Worm (Caenorhabditis elegans) whole organism, young adult: ENCODE measurements around the gene F22B7.9.

Experiments used
- B0336.3 ChIP-seq: fragments of 200-800 bp; sonication (Bioruptor generic); IDR thresholded peaks from 2 replicates; pipeline ENCODE4 v1.3.6; 2022; ENCODE audit warnings: missing genetic modification characterization, missing compliant biosample characterization
- F10E7.11 ChIP-seq: sonication (generic microtip); optimal IDR thresholded peaks from 2 replicates; lab custom pipeline; 2017; ENCODE audit warnings: mild to moderate bottlenecking, missing genetic modification characterization, moderate library complexity, missing compliant biosample characterization
- F33H1.4 ChIP-seq: fragments of 200-800 bp; sonication (Bioruptor generic); IDR thresholded peaks from 2 replicates; pipeline ENCODE4 v1.3.6; 2022; ENCODE audit warnings: missing genetic modification reagents, missing genetic modification characterization, missing compliant biosample characterization
- F49E8.2 ChIP-seq: sonication (generic microtip); optimal IDR thresholded peaks from 3 replicates; lab custom pipeline; 2017; ENCODE audit warnings: missing genetic modification characterization, mild to moderate bottlenecking, missing compliant biosample characterization, antibody characterized with exemption, moderate library complexity; ENCODE audit not compliant: insufficient read depth
- F52B5.7 ChIP-seq: sonication (generic microtip); optimal IDR thresholded peaks from 2 replicates; lab custom pipeline; 2016; ENCODE audit warnings: mild to moderate bottlenecking, missing genetic modification characterization, missing compliant biosample characterization
- F55B11.4 ChIP-seq: sonication (generic microtip); optimal IDR thresholded peaks from 2 replicates; lab custom pipeline; 2016; ENCODE audit warnings: missing compliant biosample characterization, missing genetic modification characterization, borderline replicate concordance; ENCODE audit not compliant: insufficient read depth
- F57C9.4 ChIP-seq: sonication (generic microtip); optimal IDR thresholded peaks from 2 replicates; lab custom pipeline; 2017; ENCODE audit warnings: mild to moderate bottlenecking, missing genetic modification characterization, missing compliant biosample characterization
- Y56A3A.18 ChIP-seq: fragments of 200-800 bp; sonication (Bioruptor generic); IDR thresholded peaks from 2 replicates; pipeline ENCODE4 v1.3.6; 2022; ENCODE audit warnings: missing genetic modification reagents, missing genetic modification characterization, missing compliant biosample characterization
- Y79H2A.3 ChIP-seq: fragments of 200-800 bp; sonication (Bioruptor generic); conservative IDR thresholded peaks from 2 replicates; pipeline ENCODE4 v1.3.6; 2022; ENCODE audit warnings: missing genetic modification reagents, missing genetic modification characterization, missing compliant biosample characterization
- Y95B8A.8 ChIP-seq: fragments of 200-800 bp; sonication (Bioruptor generic); IDR thresholded peaks from 2 replicates; pipeline ENCODE4 v1.3.6; 2022; ENCODE audit warnings: missing genetic modification reagents, missing genetic modification characterization, missing compliant biosample characterization
- ama-1 ChIP-seq, 3 experiments: fragments of 150-350 bp in 1 of 3; sonication (generic microtip) in 2 of 3; optimal IDR thresholded peaks; 2 replicates each; lab custom pipeline; 2014 to 2018; ENCODE audit warnings: missing biosample characterization in 2 of 3, missing genetic modification characterization in 2 of 3, missing genetic modification reagents in 2 of 3
- aptf-2 ChIP-seq: fragments of 200-800 bp; sonication (Bioruptor generic); conservative IDR thresholded peaks from 2 replicates; pipeline ENCODE4 v1.3.6; 2022; ENCODE audit warnings: missing genetic modification reagents, missing genetic modification characterization, missing compliant biosample characterization
- atf-7 ChIP-seq: sonication (generic microtip); optimal IDR thresholded peaks from 2 replicates; lab custom pipeline; 2017; ENCODE audit warnings: mild to moderate bottlenecking, missing genetic modification characterization, missing compliant biosample characterization
- attf-6 ChIP-seq: fragments of 200-800 bp; sonication (Bioruptor generic); IDR thresholded peaks from 2 replicates; pipeline ENCODE4 v1.3.6; 2022; ENCODE audit warnings: missing genetic modification reagents, missing genetic modification characterization, missing compliant biosample characterization
- ccch-3 ChIP-seq: fragments of 200-800 bp; sonication (Bioruptor generic); optimal IDR thresholded peaks from 2 replicates; lab custom pipeline; 2018; ENCODE audit warnings: mild to moderate bottlenecking, missing genetic modification characterization, missing compliant biosample characterization
- ceh-100 ChIP-seq: fragments of 200-800 bp; sonication (Bioruptor generic); IDR thresholded peaks from 2 replicates; pipeline ENCODE4 v1.3.6; 2022; ENCODE audit warnings: missing genetic modification reagents, missing genetic modification characterization, missing compliant biosample characterization
- ceh-91 ChIP-seq: fragments of 200-800 bp; sonication (Bioruptor generic); IDR thresholded peaks from 2 replicates; pipeline ENCODE4 v1.3.6; 2022; ENCODE audit warnings: missing genetic modification reagents, missing genetic modification characterization, missing compliant biosample characterization
- die-1 ChIP-seq: sonication (generic microtip); optimal IDR thresholded peaks from 2 replicates; lab custom pipeline; 2016; ENCODE audit warnings: missing genotype, mild to moderate bottlenecking, missing genetic modification characterization, missing compliant biosample characterization
- dpff-1 ChIP-seq: sonication (generic microtip); optimal IDR thresholded peaks from 2 replicates; lab custom pipeline; 2017; ENCODE audit warnings: mild to moderate bottlenecking, missing genetic modification characterization, missing compliant biosample characterization
- hlh-26 ChIP-seq: fragments of 200-800 bp; sonication (Bioruptor generic); conservative IDR thresholded peaks from 2 replicates; pipeline ENCODE4 v1.3.6; 2022; ENCODE audit warnings: missing genetic modification reagents, missing genetic modification characterization, missing compliant biosample characterization
- hsf-1 ChIP-seq: fragments of 200-800 bp; sonication (Bioruptor generic); IDR thresholded peaks from 2 replicates; pipeline ENCODE4 v1.3.6; 2022; ENCODE audit warnings: missing genetic modification reagents, missing genetic modification characterization, missing compliant biosample characterization
- lag-1 ChIP-seq: fragments of 200-800 bp; sonication (Bioruptor generic); IDR thresholded peaks from 2 replicates; pipeline ENCODE4 v1.3.6; 2022; ENCODE audit warnings: missing genetic modification reagents, missing genetic modification characterization, missing compliant biosample characterization
- lsy-27 ChIP-seq: sonication (generic microtip); optimal IDR thresholded peaks from 2 replicates; lab custom pipeline; 2017; ENCODE audit warnings: missing genetic modification characterization, mild to moderate bottlenecking, missing compliant biosample characterization, antibody characterized with exemption, missing genotype, borderline replicate concordance; ENCODE audit not compliant: insufficient read depth
- madf-8 ChIP-seq: fragments of 200-800 bp; sonication (Bioruptor generic); conservative IDR thresholded peaks from 2 replicates; pipeline ENCODE4 v1.3.6; 2022; ENCODE audit warnings: missing genetic modification reagents, missing genetic modification characterization, missing compliant biosample characterization
- mes-4 ChIP-seq: sonication (generic microtip); optimal IDR thresholded peaks from 2 replicates; lab custom pipeline; 2016; ENCODE audit warnings: missing genotype, missing genetic modification characterization, missing compliant biosample characterization
- nhr-80 ChIP-seq: sonication (generic microtip); optimal IDR thresholded peaks from 2 replicates; lab custom pipeline; 2016; ENCODE audit warnings: missing genetic modification characterization, missing compliant biosample characterization
- rec-8 ChIP-seq, 2 experiments: sonication (generic microtip); optimal IDR thresholded peaks; 2 replicates each; lab custom pipeline; 2016; ENCODE audit warnings: mild to moderate bottlenecking in 2 of 2, missing genetic modification characterization in 2 of 2, missing genetic modification reagents in 2 of 2, missing genotype in 2 of 2, missing biosample characterization in 1 of 2, missing compliant biosample characterization in 1 of 2, moderate library complexity in 1 of 2
- repo-1 ChIP-seq: sonication (generic microtip); optimal IDR thresholded peaks from 2 replicates; lab custom pipeline; 2017; ENCODE audit warnings: mild to moderate bottlenecking, missing genetic modification characterization, missing compliant biosample characterization
- sea-2 ChIP-seq: fragments of 200-800 bp; sonication (Bioruptor generic); IDR thresholded peaks from 2 replicates; pipeline ENCODE4 v1.3.6; 2022; ENCODE audit warnings: missing genetic modification characterization, missing compliant biosample characterization
- snpc-1.1 ChIP-seq: sonication (generic microtip); optimal IDR thresholded peaks from 2 replicates; lab custom pipeline; 2017; ENCODE audit warnings: missing genetic modification characterization, mild to moderate bottlenecking, missing compliant biosample characterization, antibody characterized with exemption, moderate library complexity, missing genotype, missing genetic modification reagents; ENCODE audit not compliant: insufficient read depth
- snpc-1.3 ChIP-seq: sonication (generic microtip); optimal IDR thresholded peaks from 2 replicates; lab custom pipeline; 2017; ENCODE audit warnings: missing genetic modification characterization, mild to moderate bottlenecking, missing compliant biosample characterization, antibody characterized with exemption, moderate library complexity, missing genotype, missing genetic modification reagents; ENCODE audit not compliant: insufficient read depth
- snpc-3.4 ChIP-seq: sonication (generic microtip); optimal IDR thresholded peaks from 2 replicates; lab custom pipeline; 2017; ENCODE audit warnings: missing genetic modification characterization, mild to moderate bottlenecking, missing compliant biosample characterization, antibody characterized with exemption, moderate library complexity, missing genotype, missing genetic modification reagents
- snpc-4 ChIP-seq, 5 experiments: fragments of 150-350 bp in 1 of 5; sonication (generic microtip) in 4 of 5; optimal IDR thresholded peaks; 2 replicates each; lab custom pipeline; 2014 to 2018; ENCODE audit warnings: missing genetic modification characterization in 5 of 5, missing biosample characterization in 3 of 5, antibody characterized with exemption in 2 of 5, mild to moderate bottlenecking in 2 of 5, missing compliant biosample characterization in 2 of 5, missing genotype in 2 of 5, moderate library complexity in 2 of 5, missing genetic modification reagents in 1 of 5
- xnd-1 ChIP-seq: sonication (generic microtip); optimal IDR thresholded peaks from 2 replicates; lab custom pipeline; 2016; ENCODE audit warnings: missing genotype, missing genetic modification reagents, missing genetic modification characterization, missing compliant biosample characterization
- ztf-22 ChIP-seq: fragments of 200-800 bp; sonication (Bioruptor generic); optimal IDR thresholded peaks from 2 replicates; lab custom pipeline; 2018; ENCODE audit warnings: mild to moderate bottlenecking, missing genetic modification characterization, moderate library complexity, missing compliant biosample characterization
- ztf-25 ChIP-seq: fragments of 200-800 bp; sonication (Bioruptor generic); IDR thresholded peaks from 2 replicates; pipeline ENCODE4 v1.3.6; 2022; ENCODE audit warnings: missing genetic modification reagents, missing genetic modification characterization, missing compliant biosample characterization
- ztf-3 ChIP-seq: fragments of 200-800 bp; sonication (Bioruptor generic); optimal IDR thresholded peaks from 2 replicates; lab custom pipeline; 2018; ENCODE audit warnings: mild to moderate bottlenecking, missing genetic modification characterization, missing compliant biosample characterization

F22B7.9 gene

ce11 chrIII:8652922-8653321, 803 bp downstream of the F22B7.9 start (continued):
- TF ChIP-seq ceh-91 = no peak
- no peak for TF ChIP-seq F10E7.11 (tag; lab: Kevin White, UChicago)
- no peak for TF ChIP-seq ccch-3 (GFP tag; lab: Kevin White, UChicago)
- 0 out of 2 replicates have a peak, but pooled peaks have one; percentile 18 for TF ChIP-seq B0336.3 (GFP tag; lab: Robert Waterston, UW)
- TF ChIP-seq ceh-100 = no peak
- no peak for TF ChIP-seq F49E8.2 (tag; lab: Kevin White, UChicago)
- TF ChIP-seq F55B11.4 (tag; lab: Kevin White, UChicago) = no peak
- TF ChIP-seq atf-7 = no peak
- TF ChIP-seq snpc-4 (GFP tag; optimal IDR thresholded peaks at IDR 0.05; lab: Kevin White, UChicago) = no peak
- no peak for TF ChIP-seq snpc-4 (tag; optimal IDR thresholded peaks at IDR 0.05; lab: Kevin White, UChicago)
- no peak for TF ChIP-seq Y95B8A.8 (GFP tag; lab: Robert Waterston, UW)
- no peak for TF ChIP-seq F57C9.4 (tag; lab: Kevin White, UChicago)
- no peak for TF ChIP-seq aptf-2 (GFP tag; lab: Robert Waterston, UW)
- no peak for TF ChIP-seq dpff-1 (tag; lab: Kevin White, UChicago)
- no peak for TF ChIP-seq Y79H2A.3 (GFP tag; lab: Robert Waterston, UW)
- TF ChIP-seq F52B5.7 (tag; lab: Kevin White, UChicago) = peak; percentile 39
- TF ChIP-seq snpc-3.4 (tag; lab: Kevin White, UChicago) = peak; percentile 15
- no peak for TF ChIP-seq ztf-25 (GFP tag; lab: Robert Waterston, UW)
- TF ChIP-seq snpc-1.1 = peak; percentile 14
- TF ChIP-seq nhr-80 (tag; lab: Kevin White, UChicago) = no peak
- no peak for TF ChIP-seq xnd-1 (tag; lab: Kevin White, UChicago)
- no peak for TF ChIP-seq F33H1.4
- no peak for TF ChIP-seq ztf-3
- TF ChIP-seq rec-8 (tag; optimal IDR thresholded peaks at IDR 0.05; lab: Kevin White, UChicago) = no peak
- no peak for TF ChIP-seq lsy-27 (tag; lab: Kevin White, UChicago)
- no peak for TF ChIP-seq hsf-1 (GFP tag; lab: Robert Waterston, UW)
- no peak for TF ChIP-seq lag-1
- no peak for TF ChIP-seq attf-6 (GFP tag; lab: Robert Waterston, UW)
- TF ChIP-seq Y56A3A.18 (GFP tag; lab: Robert Waterston, UW) = 0 out of 2 replicates have a peak, but pooled peaks have one; percentile 58

ce11 chrIII:8652112-8652694, 1.5 kb downstream of the F22B7.9 start:
- TF ChIP-seq F57C9.4 (tag; lab: Kevin White, UChicago) = no peak
- no peak for TF ChIP-seq ccch-3 (GFP tag; lab: Kevin White, UChicago)
- TF ChIP-seq hlh-26 (GFP tag; lab: Robert Waterston, UW) = no peak
- no peak for TF ChIP-seq snpc-1.3 (tag; lab: Kevin White, UChicago)
- no peak for TF ChIP-seq hsf-1 (GFP tag; lab: Robert Waterston, UW)
- no peak for TF ChIP-seq ztf-22 (GFP tag; lab: Kevin White, UChicago)
- no peak for TF ChIP-seq madf-8 (GFP tag; lab: Robert Waterston, UW)
- TF ChIP-seq snpc-4 (GFP tag; optimal IDR thresholded peaks at IDR 0.05; lab: Kevin White, UChicago) = no peak
- TF ChIP-seq snpc-4 (tag; optimal IDR thresholded peaks at IDR 0.05; lab: Kevin White, UChicago) = no peak
- no peak for TF ChIP-seq mes-4 (tag; lab: Kevin White, UChicago)
- TF ChIP-seq sea-2 = no peak
- no peak for TF ChIP-seq die-1 (tag; lab: Kevin White, UChicago)
- peak; percentile 86 for TF ChIP-seq ama-1 (optimal IDR thresholded peaks at IDR 0.05; lab: Kevin White, UChicago)
- TF ChIP-seq ama-1 (GFP tag; optimal IDR thresholded peaks at IDR 0.05; lab: Kevin White, UChicago) = no peak
- TF ChIP-seq ceh-100 = no peak
- TF ChIP-seq repo-1 (tag; lab: Kevin White, UChicago) = peak; percentile 64
- TF ChIP-seq Y56A3A.18 (GFP tag; lab: Robert Waterston, UW) = 0 out of 2 replicates have a peak, but pooled peaks have one; percentile 24
